Fruit fly (Drosophila melanogaster) whole organism, embryonic: Measurements from ENCODE around the gene CG13074.
A peak's percentile ranks its signal among the peaks of the same experiment; 100 is the strongest.

Experiments used
- Aef1 ChIP-seq: fragments of 200-800 bp; sonication (Bioruptor generic); IDR thresholded peaks from 3 replicates; pipeline ENCODE4 v1.3.6; 2022; ENCODE audit warnings: missing biosample characterization, missing genetic modification characterization
- CG10267 ChIP-seq: fragments of 200-800 bp; sonication (Bioruptor generic); optimal IDR thresholded peaks from 2 replicates; lab custom pipeline; 2018; ENCODE audit warnings: missing biosample characterization, mild to moderate bottlenecking, missing genetic modification characterization, moderate library complexity
- CG11456 ChIP-seq: fragments of 200-800 bp; sonication (Bioruptor generic); IDR thresholded peaks from 3 replicates; pipeline ENCODE4 v1.3.6; 2022; ENCODE audit warnings: missing biosample characterization, missing genetic modification characterization
- CG12071 ChIP-seq: fragments of 200-800 bp; sonication (Bioruptor generic); optimal IDR thresholded peaks from 3 replicates; lab custom pipeline; 2018; ENCODE audit warnings: missing biosample characterization, mild to moderate bottlenecking, missing genetic modification characterization
- CG12744 ChIP-seq: fragments of 200-800 bp; sonication (Bioruptor generic); optimal IDR thresholded peaks from 2 replicates; lab custom pipeline; 2016; ENCODE audit warnings: missing biosample characterization, missing genetic modification characterization
- CG14965 ChIP-seq: fragments of 200-800 bp; sonication (Bioruptor generic); optimal IDR thresholded peaks from 2 replicates; lab custom pipeline; 2016; ENCODE audit warnings: missing biosample characterization, missing genetic modification characterization, borderline replicate concordance
- CG15696 ChIP-seq: fragments of 200-800 bp; sonication (Bioruptor generic); optimal IDR thresholded peaks from 2 replicates; lab custom pipeline; 2019; ENCODE audit warnings: missing biosample characterization, mild to moderate bottlenecking, missing genetic modification characterization, moderate library complexity
- CG1602 ChIP-seq: fragments of 200-800 bp; sonication (Bioruptor generic); optimal IDR thresholded peaks from 3 replicates; lab custom pipeline; 2016; ENCODE audit warnings: missing biosample characterization, missing genetic modification characterization
- CG1603 ChIP-seq: fragments of 200-800 bp; sonication (Bioruptor generic); optimal IDR thresholded peaks from 2 replicates; lab custom pipeline; 2019; ENCODE audit warnings: missing biosample characterization, mild to moderate bottlenecking, missing genetic modification characterization, moderate library complexity
- CG2129 ChIP-seq: fragments of 200-800 bp; sonication (Bioruptor generic); IDR thresholded peaks from 2 replicates; pipeline ENCODE4 v1.3.6; 2022; ENCODE audit warnings: missing biosample characterization, missing genetic modification characterization; ENCODE audit not compliant: partially characterized antibody
- CG3838 ChIP-seq: fragments of 200-800 bp; sonication (Bioruptor generic); optimal IDR thresholded peaks from 3 replicates; lab custom pipeline; 2016; ENCODE audit warnings: missing biosample characterization, missing genetic modification characterization
- CG42726 ChIP-seq: fragments of 200-800 bp; sonication (Bioruptor generic); IDR thresholded peaks from 2 replicates; pipeline ENCODE4 v1.3.6; 2022; ENCODE audit warnings: missing biosample characterization, missing genetic modification characterization; ENCODE audit not compliant: partially characterized antibody
- CG4617 ChIP-seq: fragments of 200-800 bp; sonication (Bioruptor generic); optimal IDR thresholded peaks from 3 replicates; lab custom pipeline; 2016; ENCODE audit warnings: missing biosample characterization, missing genetic modification characterization, borderline replicate concordance
- CG4820 ChIP-seq: fragments of 200-800 bp; sonication (Bioruptor generic); optimal IDR thresholded peaks from 3 replicates; lab custom pipeline; 2016; ENCODE audit warnings: missing biosample characterization, missing genetic modification characterization
- CG9437 ChIP-seq: fragments of 200-800 bp; sonication (Bioruptor generic); optimal IDR thresholded peaks from 2 replicates; lab custom pipeline; 2018; ENCODE audit warnings: missing biosample characterization, mild to moderate bottlenecking, missing genetic modification characterization
- CkIIα-i1 ChIP-seq: fragments of 200-800 bp; sonication (Bioruptor generic); IDR thresholded peaks from 2 replicates; pipeline ENCODE4 v1.3.6; 2022; ENCODE audit warnings: missing biosample characterization, missing genetic modification characterization
- D19B ChIP-seq: fragments of 200-800 bp; sonication (Bioruptor generic); optimal IDR thresholded peaks from 2 replicates; lab custom pipeline; 2017; ENCODE audit warnings: missing biosample characterization, mild to moderate bottlenecking, missing genetic modification characterization
- Dfd ChIP-seq, 2 experiments: fragments of >200 bp; optimal IDR thresholded peaks; 2 replicates each; lab custom pipeline; 2017; ENCODE audit warnings: missing biosample characterization in 2 of 2, missing genetic modification characterization in 2 of 2
- Ets97D ChIP-seq: fragments of 200-800 bp; sonication (Bioruptor generic); optimal IDR thresholded peaks from 3 replicates; lab custom pipeline; 2016; ENCODE audit warnings: missing biosample characterization, missing genetic modification characterization
- Fer3 ChIP-seq: fragments of 200-800 bp; sonication (Bioruptor generic); optimal IDR thresholded peaks from 2 replicates; lab custom pipeline; 2018; ENCODE audit warnings: missing biosample characterization, mild to moderate bottlenecking, missing genetic modification characterization, moderate library complexity
- Hr39 ChIP-seq: fragments of >200 bp; optimal IDR thresholded peaks from 2 replicates; lab custom pipeline; 2017
- Hr51 ChIP-seq, 2 experiments: fragments of 200-800 bp; sonication (Bioruptor generic); optimal IDR thresholded peaks; 2 replicates in 1 of 2; 3 replicates in 1 of 2; lab custom pipeline; 2016 to 2018; ENCODE audit warnings: missing biosample characterization in 2 of 2, missing genetic modification characterization in 2 of 2, mild to moderate bottlenecking in 1 of 2, moderate library complexity in 1 of 2
- PHDP ChIP-seq: fragments of 200-800 bp; sonication (Bioruptor generic); optimal IDR thresholded peaks from 3 replicates; lab custom pipeline; 2018; ENCODE audit warnings: missing biosample characterization, mild to moderate bottlenecking, missing genetic modification characterization, moderate library complexity
- Rx ChIP-seq: fragments of 200-800 bp; sonication (Bioruptor generic); IDR thresholded peaks from 2 replicates; pipeline ENCODE4 v1.3.6; 2022; ENCODE audit warnings: missing biosample characterization, missing genetic modification characterization
- Ssrp ChIP-seq: fragments of 200-800 bp; sonication (Bioruptor generic); optimal IDR thresholded peaks from 2 replicates; lab custom pipeline; 2018; ENCODE audit warnings: missing biosample characterization, mild to moderate bottlenecking, missing genetic modification characterization, moderate library complexity
- ac ChIP-seq: fragments of 200-800 bp; sonication (Bioruptor generic); optimal IDR thresholded peaks from 3 replicates; lab custom pipeline; 2017; ENCODE audit warnings: missing biosample characterization, mild to moderate bottlenecking, missing genetic modification characterization
- al ChIP-seq: fragments of 200-800 bp; sonication (Bioruptor generic); IDR thresholded peaks from 2 replicates; pipeline ENCODE4 v1.3.6; 2022; ENCODE audit warnings: missing biosample characterization, missing genetic modification characterization
- ase ChIP-seq: fragments of 200-800 bp; sonication (Bioruptor generic); IDR thresholded peaks from 3 replicates; pipeline ENCODE4 v1.3.6; 2022; ENCODE audit warnings: missing biosample characterization, missing genetic modification characterization
- ci ChIP-seq: fragments of 200-800 bp; sonication (Bioruptor generic); IDR thresholded peaks from 3 replicates; pipeline ENCODE4 v1.3.6; 2022; ENCODE audit warnings: missing biosample characterization, missing genetic modification characterization
- disco-r ChIP-seq: fragments of 200-800 bp; sonication (Bioruptor generic); optimal IDR thresholded peaks from 2 replicates; lab custom pipeline; 2016; ENCODE audit warnings: missing biosample characterization, missing genetic modification characterization
- dpn ChIP-seq, 2 experiments: fragments of 200-800 bp; sonication (Bioruptor generic); optimal IDR thresholded peaks; 3 replicates each; lab custom pipeline; 2016; ENCODE audit warnings: missing biosample characterization in 2 of 2, missing genetic modification characterization in 2 of 2
- dysf ChIP-seq: fragments of 200-800 bp; sonication (Bioruptor generic); IDR thresholded peaks from 3 replicates; pipeline ENCODE4 v1.3.6; 2022; ENCODE audit warnings: missing biosample characterization, missing genetic modification characterization
- gcm ChIP-seq: fragments of 200-800 bp; sonication (Bioruptor generic); optimal IDR thresholded peaks from 2 replicates; lab custom pipeline; 2019; ENCODE audit warnings: missing biosample characterization, mild to moderate bottlenecking, missing genetic modification characterization, moderate library complexity
- gro ChIP-seq: fragments of 200-800 bp; sonication (Bioruptor generic); optimal IDR thresholded peaks from 2 replicates; lab custom pipeline; 2016; ENCODE audit warnings: missing biosample characterization, missing genetic modification characterization
- lbe ChIP-seq: fragments of 200-800 bp; sonication (Bioruptor generic); optimal IDR thresholded peaks from 2 replicates; lab custom pipeline; 2016; ENCODE audit warnings: missing biosample characterization, mild to moderate bottlenecking, missing genetic modification characterization
- lilli ChIP-seq: fragments of 200-800 bp; sonication (Bioruptor generic); optimal IDR thresholded peaks from 3 replicates; lab custom pipeline; 2016; ENCODE audit warnings: missing biosample characterization, missing genetic modification characterization
- mam ChIP-seq: fragments of 200-800 bp; sonication (Bioruptor generic); optimal IDR thresholded peaks from 3 replicates; lab custom pipeline; 2016; ENCODE audit warnings: missing biosample characterization, missing genetic modification characterization
- nau ChIP-seq: fragments of 200-800 bp; sonication (Bioruptor generic); optimal IDR thresholded peaks from 3 replicates; lab custom pipeline; 2017; ENCODE audit warnings: missing biosample characterization, mild to moderate bottlenecking, missing genetic modification characterization, missing genetic modification reagents
- nerfin-1 ChIP-seq: fragments of 200-800 bp; sonication (Bioruptor generic); optimal IDR thresholded peaks from 3 replicates; lab custom pipeline; 2019; ENCODE audit warnings: missing biosample characterization, mild to moderate bottlenecking, missing genetic modification characterization, moderate library complexity
- nom ChIP-seq: fragments of 200-800 bp; sonication (Bioruptor generic); optimal IDR thresholded peaks from 2 replicates; lab custom pipeline; 2017; ENCODE audit warnings: missing biosample characterization, missing genetic modification characterization, mild to moderate bottlenecking, moderate library complexity, missing genetic modification reagents
- odd ChIP-seq: fragments of 200-800 bp; sonication (Bioruptor generic); optimal IDR thresholded peaks from 2 replicates; lab custom pipeline; 2017; ENCODE audit warnings: missing biosample characterization, mild to moderate bottlenecking, missing genetic modification characterization
- onecut ChIP-seq: fragments of 200-800 bp; sonication (Bioruptor generic); IDR thresholded peaks from 2 replicates; pipeline ENCODE4 v1.3.6; 2022; ENCODE audit warnings: missing biosample characterization, missing genetic modification characterization
- sc ChIP-seq, 3 experiments: fragments of >200 bp in 2 of 3; fragments of 200-800 bp in 1 of 3; sonication (Bioruptor generic) in 1 of 3; optimal IDR thresholded peaks; 2 replicates in 2 of 3; 3 replicates in 1 of 3; lab custom pipeline; 2017; ENCODE audit warnings: mild to moderate bottlenecking in 1 of 3, missing biosample characterization in 1 of 3, missing genetic modification characterization in 1 of 3, missing genetic modification reagents in 1 of 3
- scrt ChIP-seq: fragments of 200-800 bp; sonication (Bioruptor generic); optimal IDR thresholded peaks from 2 replicates; lab custom pipeline; 2018; ENCODE audit warnings: missing biosample characterization, mild to moderate bottlenecking, missing genetic modification characterization, moderate library complexity
- sima ChIP-seq: fragments of 200-800 bp; sonication (Bioruptor generic); optimal IDR thresholded peaks from 2 replicates; lab custom pipeline; 2016; ENCODE audit warnings: missing biosample characterization, missing genetic modification characterization
- slbo ChIP-seq: fragments of 200-800 bp; sonication (Bioruptor generic); IDR thresholded peaks from 2 replicates; pipeline ENCODE4 v1.3.6; 2022; ENCODE audit warnings: missing biosample characterization, missing genetic modification characterization
- tll ChIP-seq, 2 experiments: fragments of 200-800 bp in 1 of 2; fragments of >200 bp in 1 of 2; sonication (Bioruptor generic) in 1 of 2; optimal IDR thresholded peaks; 2 replicates each; lab custom pipeline; 2017 to 2019; ENCODE audit warnings: missing biosample characterization in 2 of 2, missing genetic modification characterization in 2 of 2, mild to moderate bottlenecking in 1 of 2, moderate library complexity in 1 of 2

The CG13074 gene

dm6 chr3L:16090330-16090803 is 6.9 kb downstream of the CG13074 start, which contains the start of the genes CG5235 and ClC-c (continued):
- peak; percentile 25 for TF ChIP-seq gro (GFP tag; lab: Kevin White, UChicago)
- no peak for TF ChIP-seq CG4820 (GFP tag; lab: Kevin White, UChicago)
- no peak for TF ChIP-seq sima (GFP tag; lab: Kevin White, UChicago)

DNA sequence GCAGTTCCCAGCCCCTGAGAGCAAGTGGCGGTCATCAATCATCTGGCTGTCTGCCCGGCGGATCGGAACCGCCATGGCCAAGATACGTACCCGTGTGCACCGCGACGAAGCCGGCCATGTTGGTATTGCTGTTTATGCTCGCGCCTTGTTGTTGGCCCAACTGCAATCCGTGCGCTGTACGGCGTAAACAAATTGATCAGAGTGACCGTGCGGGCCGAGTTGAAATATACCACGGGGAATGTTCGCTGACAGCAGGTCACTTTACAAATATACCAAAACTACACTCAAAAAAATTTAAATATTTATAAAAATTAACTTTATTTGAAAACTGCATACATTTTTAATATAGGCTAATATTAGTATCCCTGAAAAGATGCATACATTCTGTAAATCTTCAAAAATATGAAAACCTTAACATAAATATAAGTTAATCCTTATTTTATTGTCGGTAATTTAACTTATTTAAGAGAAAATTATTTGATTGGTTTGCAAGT is 9.9 kb downstream of the CG13074 start, which contains the start of gene Tasp1:
TSS of gene Tasp1 (minus strand) at position 203 of the 494 bp plus-strand sequence.
- TF ChIP-seq Aef1 (GFP tag; lab: Robert Waterston, UW) (peak; percentile 60), scrt (GFP tag; lab: Kevin White, UChicago) (no peak), CkIIα-i1 (GFP tag; lab: Robert Waterston, UW) (no peak), ase (peak; percentile 46; the same call in 1 of the 3 replicates), CG1602 (GFP tag; lab: Kevin White, UChicago) (peak; percentile 55), CG42726 (GFP tag; lab: Robert Waterston, UW) (no peak; the same call in 1 of the 2 replicates), nau (GFP tag; lab: Kevin White, UChicago) (no peak), disco-r (GFP tag; lab: Kevin White, UChicago) (no peak), gcm (GFP tag; lab: Kevin White, UChicago) (no peak), CG2129 (GFP tag; lab: Robert Waterston, UW) (no peak), Ets97D (GFP tag; lab: Kevin White, UChicago) (no peak), Hr51 (GFP tag; optimal IDR thresholded peaks at IDR 0.05; lab: Kevin White, UChicago) (peak in 1 of 2 experiments; percentile 4), dysf (GFP tag; lab: Robert Waterston, UW) (peak; percentile 77; the same call in 1 of the 3 replicates), sc (optimal IDR thresholded peaks at IDR 0.05; lab: Kevin White, UChicago) (no peak), sc (GFP tag; optimal IDR thresholded peaks at IDR 0.05; lab: Kevin White, UChicago) (no peak), slbo (GFP tag; lab: Robert Waterston, UW) (peak; percentile 80), mam (GFP tag; lab: Kevin White, UChicago) (no peak), CG11456 (no peak), Hr39 (no peak), onecut (peak; percentile 54), CG15696 (peak; percentile 58), Ssrp (tag; lab: Kevin White, UChicago) (peak; percentile 68), CG1603 (tag; lab: Kevin White, UChicago) (no peak), CG14965 (GFP tag; lab: Kevin White, UChicago) (no peak), ac (GFP tag; lab: Kevin White, UChicago) (no peak), al (GFP tag; lab: Robert Waterston, UW) (peak; percentile 52; the same call in 1 of the 2 replicates), tll (GFP tag; optimal IDR thresholded peaks at IDR 0.05; lab: Kevin White, UChicago) (no peak), CG10267 (peak; percentile 70), odd (no peak), lilli (GFP tag; lab: Kevin White, UChicago) (peak; percentile 38), dpn (GFP tag; optimal IDR thresholded peaks at IDR 0.05; lab: Kevin White, UChicago) (peak in 1 of 2 experiments; percentile 55), lbe (GFP tag; lab: Kevin White, UChicago) (no peak), CG12744 (no peak), PHDP (peak; percentile 75), CG4617 (peak; percentile 75), CG12071 (GFP tag; lab: Kevin White, UChicago) (no peak), ci (GFP tag; lab: Robert Waterston, UW) (peak; percentile 46; the same call in 2 of the 3 replicates), nerfin-1 (tag; lab: Kevin White, UChicago) (no peak), Dfd (GFP tag; optimal IDR thresholded peaks at IDR 0.05; lab: Kevin White, UChicago) (no peak), Rx (no peak), Fer3 (tag; lab: Kevin White, UChicago) (no peak), CG9437 (GFP tag; lab: Kevin White, UChicago) (peak; percentile 47), D19B (GFP tag; lab: Kevin White, UChicago) (no peak), CG3838 (GFP tag; lab: Kevin White, UChicago) (no peak), nom (GFP tag; lab: Kevin White, UChicago) (no peak)
